Worm (Caenorhabditis elegans) whole organism, L1 larva: Measurements from ENCODE around the gene K03B8.8.

Experiments
- aly-2 ChIP-seq: fragments of 150-350 bp; optimal IDR thresholded peaks from 2 replicates; lab custom pipeline; 2014; ENCODE audit warnings: missing biosample characterization, missing genetic modification characterization
- nhr-19 ChIP-seq: fragments of 200-800 bp; sonication (Bioruptor generic); conservative IDR thresholded peaks from 2 replicates; pipeline ENCODE4 v1.3.6; 2022; ENCODE audit warnings: missing genetic modification characterization, missing compliant biosample characterization
- nhr-237 ChIP-seq: fragments of 150-350 bp; optimal IDR thresholded peaks from 2 replicates; lab custom pipeline; 2014; ENCODE audit warnings: missing biosample characterization, missing genetic modification characterization
- nhr-28 ChIP-seq: fragments of 150-350 bp; optimal IDR thresholded peaks from 2 replicates; lab custom pipeline; 2014; ENCODE audit warnings: missing biosample characterization, missing genetic modification characterization
- sox-4 ChIP-seq: sonication (generic microtip); optimal IDR thresholded peaks from 2 replicates; lab custom pipeline; 2016; ENCODE audit warnings: missing genetic modification characterization, missing compliant biosample characterization
- swsn-7 ChIP-seq: sonication (generic microtip); optimal IDR thresholded peaks from 2 replicates; lab custom pipeline; 2016; ENCODE audit warnings: missing genetic modification characterization, missing compliant biosample characterization

ce11 chrV:11366129-11366528 lies 44.7 kb downstream of the K03B8.8 start, which contains the start of gene dop-5:
- TF ChIP-seq nhr-28 (tag; lab: Kevin White, UChicago) (no peak), swsn-7 (tag; lab: Kevin White, UChicago) (no peak), nhr-19 (no peak), sox-4 (no peak), aly-2 (tag; lab: Kevin White, UChicago) (no peak), nhr-237 (tag; lab: Kevin White, UChicago) (no peak)
